Worm (Caenorhabditis elegans) whole organism, early embryonic: Measurements from ENCODE around the gene F10E9.10.

ENCODE experiments used
- aly-1 ChIP-seq: sonication (generic microtip); optimal IDR thresholded peaks from 2 replicates; lab custom pipeline; 2016; ENCODE audit warnings: missing genetic modification characterization, missing compliant biosample characterization
- ama-1 ChIP-seq: fragments of 150-350 bp; optimal IDR thresholded peaks from 2 replicates; lab custom pipeline; 2014
- ceh-36 ChIP-seq: sonication (generic microtip); optimal IDR thresholded peaks from 2 replicates; lab custom pipeline; 2016; ENCODE audit warnings: missing genetic modification characterization, inconsistent platforms, missing compliant biosample characterization
- ets-7 ChIP-seq: sonication (generic microtip); optimal IDR thresholded peaks from 2 replicates; lab custom pipeline; 2016; ENCODE audit warnings: missing genotype, missing genetic modification characterization, missing compliant biosample characterization
- hnd-1 ChIP-seq: sonication (generic microtip); optimal IDR thresholded peaks from 2 replicates; lab custom pipeline; 2016; ENCODE audit warnings: missing genetic modification characterization, missing compliant biosample characterization

ce11 chrIII:8312393-8312792 lies 7.7 kb downstream of the F10E9.10 start, which contains the start of gene F10E9.2:
- TF ChIP-seq ama-1 (lab: Kevin White, UChicago) (no peak), ets-7 (tag; lab: Kevin White, UChicago) (no peak), hnd-1 (tag; lab: Kevin White, UChicago) (no peak), aly-1 (no peak), ceh-36 (tag; lab: Kevin White, UChicago) (no peak)
